Worm (Caenorhabditis elegans) whole organism, midembryonic: Measurements from ENCODE around the gene btb-18.

Experiments used
- T22C8.4 ChIP-seq: fragments of 200-800 bp; sonication (Bioruptor generic); IDR thresholded peaks from 2 replicates; pipeline ENCODE4 v1.3.6; 2022; ENCODE audit warnings: missing genetic modification characterization, missing compliant biosample characterization
- flt-1 ChIP-seq: fragments of 200-800 bp; sonication (Bioruptor generic); IDR thresholded peaks from 2 replicates; pipeline ENCODE4 v1.3.6; 2022; ENCODE audit warnings: missing genetic modification characterization, missing compliant biosample characterization
- klf-2 ChIP-seq: fragments of 200-800 bp; sonication (Bioruptor generic); conservative IDR thresholded peaks from 2 replicates; pipeline ENCODE4 v1.3.6; 2022; ENCODE audit warnings: missing genetic modification reagents, missing genetic modification characterization, missing compliant biosample characterization
- med-1 ChIP-seq: sonication (generic microtip); optimal IDR thresholded peaks from 2 replicates; lab custom pipeline; 2017; ENCODE audit warnings: missing genetic modification characterization, mild to moderate bottlenecking, missing compliant biosample characterization, antibody characterized with exemption, missing genetic modification reagents; ENCODE audit not compliant: insufficient read depth
- ref-1 ChIP-seq: fragments of 200-800 bp; sonication (Bioruptor generic); conservative IDR thresholded peaks from 2 replicates; pipeline ENCODE4 v1.3.6; 2022; ENCODE audit warnings: missing genetic modification reagents, missing genetic modification characterization, missing compliant biosample characterization
- tab-1 ChIP-seq: fragments of 200-800 bp; sonication (Bioruptor generic); IDR thresholded peaks from 2 replicates; pipeline ENCODE4 v1.3.6; 2022; ENCODE audit warnings: missing genetic modification characterization, missing compliant biosample characterization
- ztf-23 ChIP-seq: fragments of 200-800 bp; sonication (Bioruptor generic); IDR thresholded peaks from 2 replicates; pipeline ENCODE4 v1.3.6; 2022; ENCODE audit warnings: missing genetic modification reagents, missing genetic modification characterization, missing compliant biosample characterization

DNA sequence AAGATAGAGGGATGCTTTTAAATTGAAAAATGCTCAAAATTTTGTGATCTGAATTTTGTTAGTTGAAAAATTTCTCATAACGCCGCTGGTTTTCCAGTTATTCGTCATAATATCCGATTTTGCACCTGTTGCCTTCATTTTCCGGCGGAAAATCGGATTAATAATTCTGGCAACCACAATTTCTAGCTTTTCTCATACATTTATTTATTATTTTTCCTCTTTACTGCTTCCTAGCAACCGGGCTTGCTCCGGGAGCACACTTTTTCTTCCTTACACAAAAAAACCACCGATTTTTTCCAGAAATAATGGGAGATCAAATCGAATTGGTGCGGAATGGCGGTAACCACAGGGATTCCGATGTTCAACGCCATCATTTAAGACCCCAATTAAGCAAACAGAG is 30.6 kb upstream of the btb-18 start, which contains the start of gene F02E11.7:
- TF ChIP-seq T22C8.4 (GFP tag; lab: Robert Waterston, UW): no peak
- no peak for TF ChIP-seq tab-1 (GFP tag; lab: Robert Waterston, UW)
- TF ChIP-seq klf-2: no peak
- TF ChIP-seq med-1: no peak
- TF ChIP-seq ref-1 (GFP tag; lab: Robert Waterston, UW): no peak
- TF ChIP-seq ztf-23 (GFP tag; lab: Robert Waterston, UW): no peak
- TF ChIP-seq flt-1 (GFP tag; lab: Robert Waterston, UW): no peak
